Worm (Caenorhabditis elegans): ENCODE results near the gene C08F8.2.

The C08F8.2 gene

ce11 chrIV:11146492-11146891 is 4.3 kb upstream of the C08F8.2 start:
- TF ChIP-seq fos-1 (tag; optimal IDR thresholded peaks at IDR 0.05) (no peak), xbp-1 (tag; optimal IDR thresholded peaks at IDR 0.05) (no peak), elt-3 (tag; optimal IDR thresholded peaks at IDR 0.05) (no peak), egl-27 (tag; optimal IDR thresholded peaks at IDR 0.05) (no peak), ces-1 (GFP tag; optimal IDR thresholded peaks at IDR 0.05) (no peak)

- peak; percentile 28 for TF ChIP-seq nhr-47 (tag; optimal IDR thresholded peaks at IDR 0.05)
- TF ChIP-seq egl-27 (tag; optimal IDR thresholded peaks at IDR 0.05) = no peak
- TF ChIP-seq mep-1 (tag; optimal IDR thresholded peaks at IDR 0.05) = no peak
- peak; percentile 64 for TF ChIP-seq ama-1 (optimal IDR thresholded peaks at IDR 0.05)
- TF ChIP-seq pax-3 (tag; optimal IDR thresholded peaks at IDR 0.05) = peak; percentile 6
- TF ChIP-seq Y116A8C.19 (tag; optimal IDR thresholded peaks at IDR 0.05; ENCODE audit: borderline replicate concordance) = no peak
- no peak for TF ChIP-seq lin-15B (tag; optimal IDR thresholded peaks at IDR 0.05)
- TF ChIP-seq xbp-1 (tag; optimal IDR thresholded peaks at IDR 0.05) = no peak
- TF ChIP-seq nhr-19 (GFP tag; conservative IDR thresholded peaks at IDR 0.05) = peak; percentile 26; the same call in 1 of the 2 replicates
- no peak for TF ChIP-seq dpl-1 (GFP tag; optimal IDR thresholded peaks at IDR 0.05)
- peak; percentile 32 to 35 for TF ChIP-seq lsy-2 (tag; optimal IDR thresholded peaks at IDR 0.05)
- TF ChIP-seq nhr-71 (tag; optimal IDR thresholded peaks at IDR 0.05) = peak; percentile 42
- no peak for TF ChIP-seq F16B12.6 (tag; optimal IDR thresholded peaks at IDR 0.05)
- no peak for TF ChIP-seq nhr-11 (tag; optimal IDR thresholded peaks at IDR 0.05)
- peak; percentile 90 for TF ChIP-seq aly-2 (tag; optimal IDR thresholded peaks at IDR 0.05)
- no peak for TF ChIP-seq zag-1 (tag; optimal IDR thresholded peaks at IDR 0.05)
- TF ChIP-seq ztf-11 (tag; optimal IDR thresholded peaks at IDR 0.05) = no peak
- TF ChIP-seq elt-2 (tag; optimal IDR thresholded peaks at IDR 0.05) = peak; percentile 20
- TF ChIP-seq nhr-90 (tag; optimal IDR thresholded peaks at IDR 0.05; ENCODE audit: poor library complexity) = peak; percentile 55
- TF ChIP-seq sup-37 (GFP tag; optimal IDR thresholded peaks at IDR 0.05) = no peak
- no peak for TF ChIP-seq alr-1 (tag; optimal IDR thresholded peaks at IDR 0.05; ENCODE audit: borderline replicate concordance)
- peak; percentile 31 for TF ChIP-seq snu-23 (GFP tag; optimal IDR thresholded peaks at IDR 0.05)
- TF ChIP-seq nhr-85 (tag) = peak; percentile 66
- TF ChIP-seq fos-1 (tag; optimal IDR thresholded peaks at IDR 0.05) = no peak
- peak in 1 of 6 experiments; percentile 20 for TF ChIP-seq elt-3 (tag; optimal IDR thresholded peaks at IDR 0.05)
- peak in 1 of 2 experiments; percentile 13 for TF ChIP-seq efl-1 (optimal IDR thresholded peaks at IDR 0.05)
- TF ChIP-seq efl-1 (GFP tag; optimal IDR thresholded peaks at IDR 0.05 in 1 of 2) = peak in 1 of 2 experiments; percentile 93
- TF ChIP-seq sptf-1 (tag; optimal IDR thresholded peaks at IDR 0.05) = no peak
- no peak for TF ChIP-seq hlh-17 (GFP tag; optimal IDR thresholded peaks at IDR 0.05; ENCODE audit: borderline replicate concordance)
- TF ChIP-seq dsc-1 (tag; optimal IDR thresholded peaks at IDR 0.05) = no peak
- TF ChIP-seq ztf-4 (tag; optimal IDR thresholded peaks at IDR 0.05) = no peak
- TF ChIP-seq fkh-8 (tag; optimal IDR thresholded peaks at IDR 0.05) = no peak
Observed at ce11 chrIV:11146962-11147470, 3.8 kb upstream of the C08F8.2 start, which contains the start of gene pigq-1. pigq-1 (minus strand) TSS chrIV:11147247.

ce11 chrIV:11148788-11149366 is 1.9 kb upstream of the C08F8.2 start:
- no peak for TF ChIP-seq snpc-4 (tag; optimal IDR thresholded peaks at IDR 0.05)
- TF ChIP-seq lin-14 (GFP tag; optimal IDR thresholded peaks at IDR 0.05) = peak; percentile 55
- TF ChIP-seq unc-62 (GFP tag; optimal IDR thresholded peaks at IDR 0.05) = no peak
- TF ChIP-seq efl-3 (GFP tag; optimal IDR thresholded peaks at IDR 0.05) = no peak
- no peak for TF ChIP-seq nhr-77 (tag; optimal IDR thresholded peaks at IDR 0.05)
- TF ChIP-seq ceh-82 (tag; optimal IDR thresholded peaks at IDR 0.05) = peak in 1 of 3 experiments; percentile 0
- TF ChIP-seq fkh-4 (tag; optimal IDR thresholded peaks at IDR 0.05; ENCODE audit: borderline replicate concordance) = peak; percentile 2
- TF ChIP-seq pax-3 (tag; optimal IDR thresholded peaks at IDR 0.05) = peak; percentile 68
- peak; percentile 25 for TF ChIP-seq nhr-71 (tag; optimal IDR thresholded peaks at IDR 0.05)
- TF ChIP-seq skn-1 (tag; optimal IDR thresholded peaks at IDR 0.05) = peak; percentile 15
- peak; percentile 49 for TF ChIP-seq fkh-8 (tag; optimal IDR thresholded peaks at IDR 0.05)
- no peak for TF ChIP-seq Y116A8C.19 (tag; optimal IDR thresholded peaks at IDR 0.05; ENCODE audit: borderline replicate concordance)
- TF ChIP-seq elt-3 (tag; optimal IDR thresholded peaks at IDR 0.05) = peak in 1 of 6 experiments; percentile 8
- no peak for TF ChIP-seq C04F5.9 (tag; optimal IDR thresholded peaks at IDR 0.05)
- peak; percentile 74 for TF ChIP-seq pag-3 (tag; optimal IDR thresholded peaks at IDR 0.05; ENCODE audit: borderline replicate concordance, insufficient read depth)
- TF ChIP-seq blmp-1 (tag; optimal IDR thresholded peaks at IDR 0.05) = peak; percentile 25
- no peak for TF ChIP-seq ceh-63 (GFP tag; optimal IDR thresholded peaks at IDR 0.05)
- TF ChIP-seq efl-1 (optimal IDR thresholded peaks at IDR 0.05) = no peak
- TF ChIP-seq efl-1 (GFP tag; optimal IDR thresholded peaks at IDR 0.05 in 1 of 2) = peak; percentile 4 to 63
- peak; percentile 51 for TF ChIP-seq snu-23 (GFP tag; optimal IDR thresholded peaks at IDR 0.05)
- TF ChIP-seq mep-1 (tag; optimal IDR thresholded peaks at IDR 0.05) = peak; percentile 5
- TF ChIP-seq F16B12.6 (tag; optimal IDR thresholded peaks at IDR 0.05) = peak; percentile 8
- TF ChIP-seq ets-5 (GFP tag; IDR thresholded peaks at IDR 0.05) = no peak
- TF ChIP-seq lin-35 (GFP tag; optimal IDR thresholded peaks at IDR 0.05) = peak in 1 of 2 experiments; percentile 23
